Worm (Caenorhabditis elegans): ENCODE results near the gene grl-21.

The grl-21 gene

ce11 chrIV:10768146-10768636, 30.9 kb downstream of the grl-21 start, which contains the start of gene T25B9.8:
Gene T25B9.8 (minus strand): TSS chrIV:10768196.
- TF ChIP-seq nhr-42 (GFP tag; IDR thresholded peaks at IDR 0.05) (no peak), arid-1 (GFP tag; conservative IDR thresholded peaks at IDR 0.05) (no peak), aha-1 (tag) (peak; percentile 69), lin-38 (GFP tag; IDR thresholded peaks at IDR 0.05) (peak; percentile 30), T26A8.4 (GFP tag; IDR thresholded peaks at IDR 0.05) (no peak)

- no peak for TF ChIP-seq lir-3 (tag; optimal IDR thresholded peaks at IDR 0.05)
- TF ChIP-seq unc-62 (GFP tag; optimal IDR thresholded peaks at IDR 0.05 in 1 of 2) = peak in 1 of 2 experiments; percentile 35
- no peak for TF ChIP-seq unc-62 (tag; optimal IDR thresholded peaks at IDR 0.05)
Observed at ce11 chrIV:10769353-10769752, 32.1 kb downstream of the grl-21 start, which contains the start of gene T25B9.9. Gene T25B9.9 (plus strand): TSS chrIV:10769653.

- TF ChIP-seq aha-1 (tag) (peak; percentile 94), hif-1 (tag; optimal IDR thresholded peaks at IDR 0.05) (no peak)
Observed at ce11 chrIV:10771296-10771695, 34.0 kb downstream of the grl-21 start.

ce11 chrIV:10773811-10774210, 36.5 kb downstream of the grl-21 start, which contains the start of gene inpp-1:
Gene inpp-1 (minus strand): TSS chrIV:10773911.
- TF ChIP-seq ama-1 (optimal IDR thresholded peaks at IDR 0.05) (no peak), ztf-7 (tag; optimal IDR thresholded peaks at IDR 0.05) (no peak), mep-1 (tag; optimal IDR thresholded peaks at IDR 0.05) (no peak), nhr-77 (tag; optimal IDR thresholded peaks at IDR 0.05) (no peak), dmd-9 (GFP tag; IDR thresholded peaks at IDR 0.05) (no peak), mxl-3 (GFP tag; optimal IDR thresholded peaks at IDR 0.05) (no peak), arid-1 (GFP tag; conservative IDR thresholded peaks at IDR 0.05) (no peak), pha-4 (GFP tag; IDR thresholded peaks at IDR 0.05) (no peak), pha-4 (tag; optimal IDR thresholded peaks at IDR 0.05) (no peak), rbr-2 (tag; optimal IDR thresholded peaks at IDR 0.05) (no peak), unc-62 (GFP tag; optimal IDR thresholded peaks at IDR 0.05 in 1 of 2) (no peak), unc-62 (tag; optimal IDR thresholded peaks at IDR 0.05) (no peak), T20F7.1 (GFP tag; optimal IDR thresholded peaks at IDR 0.05) (no peak), lir-3 (tag; optimal IDR thresholded peaks at IDR 0.05) (no peak), lin-1 (GFP tag; IDR thresholded peaks at IDR 0.05) (no peak), snpc-1.2 (GFP tag; IDR thresholded peaks at IDR 0.05) (no peak)

ce11 chrIV:10777076-10777475, 39.8 kb downstream of the grl-21 start:
- TF ChIP-seq unc-62 (GFP tag; optimal IDR thresholded peaks at IDR 0.05 in 1 of 2) (peak in 1 of 2 experiments; percentile 66), unc-62 (tag; optimal IDR thresholded peaks at IDR 0.05) (no peak), nhr-28 (tag; optimal IDR thresholded peaks at IDR 0.05) (peak; percentile 7), mxl-3 (GFP tag; optimal IDR thresholded peaks at IDR 0.05) (peak; percentile 1), mxl-2 (GFP tag; conservative IDR thresholded peaks at IDR 0.05) (0 out of 2 replicates have a peak, but pooled peaks have one; percentile 49), hlh-30 (tag; optimal IDR thresholded peaks at IDR 0.05; ENCODE audit: insufficient read depth) (peak; percentile 17), ceh-82 (tag; optimal IDR thresholded peaks at IDR 0.05) (no peak), nhr-25 (tag; optimal IDR thresholded peaks at IDR 0.05; ENCODE audit: borderline replicate concordance, insufficient read depth) (no peak)

- no peak for TF ChIP-seq egl-43 (GFP tag; IDR thresholded peaks at IDR 0.05)
- TF ChIP-seq skn-1 (tag; optimal IDR thresholded peaks at IDR 0.05) = no peak
- no peak for TF ChIP-seq ceh-32 (tag; optimal IDR thresholded peaks at IDR 0.05; ENCODE audit: poor library complexity)
- no peak for TF ChIP-seq attf-4 (tag; optimal IDR thresholded peaks at IDR 0.05)
- 0 out of 2 replicates have a peak, but pooled peaks have one; percentile 14 for TF ChIP-seq snpc-1.2 (GFP tag; IDR thresholded peaks at IDR 0.05)
Observed at ce11 chrIV:10777600-10777999, 40.3 kb downstream of the grl-21 start.
